Fruit fly (Drosophila melanogaster) whole organism, larva: Measurements from ENCODE around the gene Cyp12a5.
A peak's percentile ranks its signal among the peaks of the same experiment; 100 is the strongest.

ENCODE experiments used
- noc ChIP-seq: fragments of 200-800 bp; sonication (Bioruptor generic); optimal IDR thresholded peaks from 3 replicates; lab custom pipeline; 2019; ENCODE audit warnings: missing biosample characterization, mild to moderate bottlenecking, missing genetic modification characterization, moderate library complexity

Cyp12a5 gene

dm6 chr3R:19104123-19104522 lies 28.3 kb upstream of the Cyp12a5 start:
- no peak for TF ChIP-seq noc (tag; lab: Kevin White, UChicago)

- no peak for TF ChIP-seq noc (tag; lab: Kevin White, UChicago)
These were observed 26.6 kb upstream of the Cyp12a5 start for dm6 chr3R:19105821-19106220.

dm6 chr3R:19106452-19106851 lies 26.0 kb upstream of the Cyp12a5 start:
- no peak for TF ChIP-seq noc (tag; lab: Kevin White, UChicago)

dm6 chr3R:19107058-19107457 lies 25.4 kb upstream of the Cyp12a5 start:
- TF ChIP-seq noc (tag; lab: Kevin White, UChicago) = no peak

- TF ChIP-seq noc (tag; lab: Kevin White, UChicago) = no peak
These were observed 24.3 kb upstream of the Cyp12a5 start for dm6 chr3R:19108126-19108525.

- no peak for TF ChIP-seq noc (tag; lab: Kevin White, UChicago)
These were observed 21.3 kb upstream of the Cyp12a5 start for dm6 chr3R:19111159-19111558.

dm6 chr3R:19112372-19112771 lies 20.1 kb upstream of the Cyp12a5 start:
- TF ChIP-seq noc (tag; lab: Kevin White, UChicago) = no peak

dm6 chr3R:19113836-19114235 lies 18.6 kb upstream of the Cyp12a5 start:
- no peak for TF ChIP-seq noc (tag; lab: Kevin White, UChicago)

- TF ChIP-seq noc (tag; lab: Kevin White, UChicago) = no peak
These were observed 13.8 kb upstream of the Cyp12a5 start for dm6 chr3R:19118505-19119138.

dm6 chr3R:19134957-19135356 lies 2.5 kb downstream of the Cyp12a5 start, which contains the start of gene Cyp12a4:
TSS of gene Cyp12a4 (plus strand) at chr3R:19135158.
- peak; percentile 51 for TF ChIP-seq noc (tag; lab: Kevin White, UChicago)

dm6 chr3R:19147511-19148239 lies 15.2 kb downstream of the Cyp12a5 start, which contains the start of gene Ppcs:
TSS of gene Ppcs (minus strand) at chr3R:19147910.
- TF ChIP-seq noc (tag; lab: Kevin White, UChicago) = peak; percentile 81

dm6 chr3R:19150856-19151651 lies 18.6 kb downstream of the Cyp12a5 start:
- TF ChIP-seq noc (tag; lab: Kevin White, UChicago) = no peak

- TF ChIP-seq noc (tag; lab: Kevin White, UChicago) = peak; percentile 83
These were observed 19.7 kb downstream of the Cyp12a5 start for dm6 chr3R:19151848-19152787.

dm6 chr3R:19152835-19153234 lies 20.4 kb downstream of the Cyp12a5 start:
- no peak for TF ChIP-seq noc (tag; lab: Kevin White, UChicago)

dm6 chr3R:19153502-19153983 lies 21.1 kb downstream of the Cyp12a5 start, which contains the start of gene CG5835:
TSS of gene CG5835 (minus strand) at chr3R:19153686.
- TF ChIP-seq noc (tag; lab: Kevin White, UChicago) = peak; percentile 61
